Fruit fly (Drosophila melanogaster): ENCODE measurements around the gene Paics.

Gene Paics

dm6 chrX:12760466-12761133 is at the start of gene Paics:
Gene Paics (minus strand): TSS chrX:12760617.
- TF ChIP-seq CG17801 (GFP tag; optimal IDR thresholded peaks at IDR 0.05; ENCODE audit: partially characterized antibody), result no peak

dm6 chrX:12801357-12801756 is 40.9 kb upstream of the Paics start, which contains the start of gene Nep6:
Gene Nep6 (plus strand): TSS chrX:12801661.
- TF ChIP-seq CG17801 (GFP tag; optimal IDR thresholded peaks at IDR 0.05; ENCODE audit: partially characterized antibody), result no peak

dm6 chrX:12784690-12785441 is 24.4 kb upstream of the Paics start, which contains the start of gene CG32647:
Gene CG32647 (minus strand): TSS chrX:12784958.
- no peak for TF ChIP-seq CG17801 (GFP tag; optimal IDR thresholded peaks at IDR 0.05; ENCODE audit: partially characterized antibody)

- no peak for TF ChIP-seq CG17801 (GFP tag; optimal IDR thresholded peaks at IDR 0.05; ENCODE audit: partially characterized antibody)
These were observed 17.5 kb upstream of the Paics start for dm6 chrX:12777763-12778408.

- TF ChIP-seq CG17801 (GFP tag; optimal IDR thresholded peaks at IDR 0.05; ENCODE audit: partially characterized antibody), result no peak
These were observed 16.8 kb upstream of the Paics start for dm6 chrX:12777195-12777594.

dm6 chrX:12766286-12766685 is 5.9 kb upstream of the Paics start:
- TF ChIP-seq CG17801 (GFP tag; optimal IDR thresholded peaks at IDR 0.05; ENCODE audit: partially characterized antibody), result no peak

- TF ChIP-seq CG17801 (GFP tag; optimal IDR thresholded peaks at IDR 0.05; ENCODE audit: partially characterized antibody), result peak; percentile 50
These were observed 5.3 kb upstream of the Paics start for dm6 chrX:12765736-12766135.

- no peak for TF ChIP-seq CG17801 (GFP tag; optimal IDR thresholded peaks at IDR 0.05; ENCODE audit: partially characterized antibody)
These were observed 4.7 kb upstream of the Paics start, which contains the start of gene Agpat1 for dm6 chrX:12765076-12765475. Gene Agpat1 (plus strand): TSS chrX:12765266.

- TF ChIP-seq CG17801 (GFP tag; optimal IDR thresholded peaks at IDR 0.05; ENCODE audit: partially characterized antibody), result no peak
These were observed 4.2 kb upstream of the Paics start for dm6 chrX:12764640-12765039.

- no peak for TF ChIP-seq CG17801 (GFP tag; optimal IDR thresholded peaks at IDR 0.05; ENCODE audit: partially characterized antibody)
These were observed 3.0 kb upstream of the Paics start, which contains the start of gene pira for dm6 chrX:12763467-12763866. Gene pira (minus strand): TSS chrX:12763611.

dm6 chrX:12759162-12759561 is 1.3 kb downstream of the Paics start:
- no peak for TF ChIP-seq CG17801 (GFP tag; optimal IDR thresholded peaks at IDR 0.05; ENCODE audit: partially characterized antibody)

dm6 chrX:12757075-12757474 is 3.3 kb downstream of the Paics start:
- peak; percentile 90 for TF ChIP-seq CG17801 (GFP tag; optimal IDR thresholded peaks at IDR 0.05; ENCODE audit: partially characterized antibody)

dm6 chrX:12756374-12756721 is 4.1 kb downstream of the Paics start:
- no peak for TF ChIP-seq CG17801 (GFP tag; optimal IDR thresholded peaks at IDR 0.05; ENCODE audit: partially characterized antibody)

dm6 chrX:12755600-12756373 is 4.6 kb downstream of the Paics start:
- TF ChIP-seq CG17801 (GFP tag; optimal IDR thresholded peaks at IDR 0.05; ENCODE audit: partially characterized antibody), result peak; percentile 31

dm6 chrX:12755017-12755563 is 5.3 kb downstream of the Paics start:
- TF ChIP-seq CG17801 (GFP tag; optimal IDR thresholded peaks at IDR 0.05; ENCODE audit: partially characterized antibody), result peak; percentile 93

Measured in ovary, adult (tissue).